Worm (Caenorhabditis elegans): Measurements from ENCODE around the gene R09D1.14.
"Not testable (repeated sequence)": the region's sequence is repeated elsewhere in the genome, so short reads cannot be mapped to it uniquely, and the experiment has no call there.

Gene R09D1.14

ce11 chrII:9459462-9459861 lies at the start of gene R09D1.14:
Gene R09D1.14, minus strand, starts transcription at chrII:9459562.
- not testable (repeated sequence) for TF ChIP-seq him-1, dao-5, W03F9.2 (tag; optimal IDR thresholded peaks at IDR 0.05)

DNA sequence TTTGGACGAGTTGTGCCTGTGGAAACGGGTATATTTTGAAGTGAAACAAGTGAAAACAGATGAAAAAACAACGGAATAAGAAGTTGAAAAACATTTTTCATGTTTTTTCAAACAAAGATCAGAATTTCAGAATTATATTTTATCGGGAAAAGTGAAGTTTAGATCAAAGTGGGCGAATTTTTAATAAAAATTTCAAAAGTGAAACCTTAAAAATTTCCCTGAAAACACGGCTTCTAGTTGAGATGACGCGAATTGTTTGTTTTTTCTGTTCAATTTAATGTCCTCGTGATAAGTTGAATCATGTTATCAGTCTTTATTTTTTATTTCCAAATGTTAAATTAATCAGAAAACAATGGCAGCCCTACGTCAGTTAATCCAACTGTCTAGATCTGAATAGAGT lies 47.8 kb upstream of the R09D1.14 start, which contains the start of gene gcy-3:
Gene gcy-3 (minus strand): TSS at position 101 of the 400 bp plus-strand sequence.
- TF ChIP-seq dao-5 (tag; optimal IDR thresholded peaks at IDR 0.05) (no peak), W03F9.2 (tag; optimal IDR thresholded peaks at IDR 0.05) (no peak), him-1 (tag; optimal IDR thresholded peaks at IDR 0.05) (no peak)

DNA sequence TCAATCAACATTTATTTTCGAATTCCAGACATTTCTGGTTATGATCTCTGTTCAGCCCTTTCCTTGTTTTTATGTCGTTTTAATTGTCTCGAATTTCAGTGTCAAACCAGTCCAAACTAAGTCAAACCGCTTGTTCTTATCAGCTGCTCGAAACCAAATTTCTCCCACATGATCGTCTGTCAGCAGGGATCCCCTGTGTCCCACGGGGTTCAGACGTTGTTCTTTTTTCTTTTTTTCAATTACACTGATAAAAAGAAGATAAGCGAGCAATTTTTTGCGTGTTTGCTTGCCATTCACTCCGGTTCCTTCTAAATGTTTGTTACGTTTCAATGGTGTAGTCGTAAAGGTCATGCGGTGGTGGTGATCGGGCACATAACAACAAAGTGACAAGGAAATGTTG lies 42.6 kb upstream of the R09D1.14 start:
- TF ChIP-seq him-1 (tag; optimal IDR thresholded peaks at IDR 0.05) (no peak), dao-5 (tag; optimal IDR thresholded peaks at IDR 0.05) (no peak), W03F9.2 (tag; optimal IDR thresholded peaks at IDR 0.05) (no peak)

- TF ChIP-seq dao-5 (tag; optimal IDR thresholded peaks at IDR 0.05) = no peak
- no peak for TF ChIP-seq W03F9.2 (tag; optimal IDR thresholded peaks at IDR 0.05)
- no peak for TF ChIP-seq him-1 (tag; optimal IDR thresholded peaks at IDR 0.05)
Observed at ce11 chrII:9500926-9501325, 41.6 kb upstream of the R09D1.14 start.

DNA sequence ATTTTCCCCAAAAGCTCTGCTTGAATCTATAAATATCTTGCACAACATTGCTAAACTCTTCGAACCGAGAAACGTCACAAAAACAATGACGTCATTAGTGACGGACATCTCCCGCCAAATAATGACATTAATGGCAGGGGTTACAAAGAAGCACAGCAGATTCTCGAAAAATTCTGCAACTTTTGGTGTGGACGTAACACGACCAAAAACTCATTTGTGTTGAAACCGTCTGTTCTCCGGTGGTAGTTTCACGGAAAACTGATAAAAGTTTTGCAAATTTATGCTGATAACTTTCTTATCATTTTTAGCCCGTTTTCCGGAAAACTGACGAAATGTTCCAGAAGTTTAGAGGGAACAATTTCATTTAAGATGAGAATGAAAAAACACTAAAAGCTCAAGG lies 39.2 kb upstream of the R09D1.14 start:
- TF ChIP-seq him-1 (tag; optimal IDR thresholded peaks at IDR 0.05) (no peak), dao-5 (tag; optimal IDR thresholded peaks at IDR 0.05) (no peak), W03F9.2 (tag; optimal IDR thresholded peaks at IDR 0.05) (no peak)

DNA sequence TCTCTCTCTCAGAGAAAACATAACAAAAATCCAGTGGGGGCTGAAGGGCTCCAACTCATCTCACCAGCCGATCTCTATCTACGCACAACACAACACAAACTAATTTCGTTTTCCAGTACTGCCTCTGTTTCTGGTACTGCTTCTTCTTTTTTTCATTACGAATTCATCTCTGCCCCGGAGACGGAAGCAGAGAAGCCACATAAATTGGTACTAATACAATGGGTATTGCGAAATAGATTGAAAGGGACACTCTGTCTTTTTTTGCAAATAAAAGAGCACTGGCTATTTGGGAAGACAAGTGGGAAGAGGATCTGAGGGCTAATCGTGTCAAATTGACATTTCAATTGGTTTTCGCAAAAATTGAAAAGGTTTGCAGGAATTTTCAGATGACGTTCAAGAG lies 37.9 kb upstream of the R09D1.14 start:
- no peak for TF ChIP-seq him-1 (tag; optimal IDR thresholded peaks at IDR 0.05)
- no peak for TF ChIP-seq dao-5 (tag; optimal IDR thresholded peaks at IDR 0.05)
- no peak for TF ChIP-seq W03F9.2 (tag; optimal IDR thresholded peaks at IDR 0.05)

DNA sequence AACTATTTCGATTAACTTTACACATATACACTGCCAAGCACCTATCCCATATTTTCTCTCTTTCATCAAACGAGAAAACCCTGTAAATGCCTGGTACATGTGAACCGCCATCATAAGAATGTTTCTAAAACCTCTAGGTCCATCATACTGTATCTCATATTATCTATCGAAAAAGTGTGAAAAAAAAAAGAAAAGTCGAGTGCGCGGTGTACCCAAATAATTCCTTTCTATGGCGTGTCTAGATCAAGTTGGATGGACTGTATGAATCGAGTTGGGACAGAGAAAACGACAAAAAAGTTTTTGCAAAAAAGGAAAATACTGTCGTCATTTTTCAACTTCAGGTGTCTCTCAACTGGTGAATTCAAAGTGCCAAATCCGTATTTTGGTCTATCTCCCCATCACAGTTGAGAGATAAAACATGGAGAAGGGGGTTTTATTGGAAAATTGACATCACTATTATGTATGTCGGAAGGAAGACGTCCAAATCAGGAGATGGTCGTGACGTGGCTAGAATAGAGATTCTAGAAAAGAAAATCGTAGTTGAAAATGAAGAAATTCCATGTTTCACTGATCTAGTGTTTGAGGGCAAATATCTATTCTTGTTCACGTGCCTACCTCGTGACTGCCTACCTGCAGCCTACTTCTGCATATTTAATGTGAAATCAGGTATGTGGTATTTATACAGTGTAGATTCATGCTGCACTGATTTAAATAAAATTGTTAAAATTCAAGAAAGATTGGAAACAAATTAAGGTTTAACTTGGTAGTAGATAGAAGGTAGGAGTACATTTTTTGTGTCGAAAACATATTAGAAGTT lies 34.1 kb upstream of the R09D1.14 start:
- TF ChIP-seq him-1 (tag; optimal IDR thresholded peaks at IDR 0.05) (no peak), dao-5 (tag; optimal IDR thresholded peaks at IDR 0.05) (no peak), W03F9.2 (tag; optimal IDR thresholded peaks at IDR 0.05) (no peak)

- no peak for TF ChIP-seq dao-5 (tag; optimal IDR thresholded peaks at IDR 0.05)
- no peak for TF ChIP-seq him-1 (tag; optimal IDR thresholded peaks at IDR 0.05)
- no peak for TF ChIP-seq W03F9.2 (tag; optimal IDR thresholded peaks at IDR 0.05)
Observed at ce11 chrII:9491045-9491444, 31.7 kb upstream of the R09D1.14 start.

DNA sequence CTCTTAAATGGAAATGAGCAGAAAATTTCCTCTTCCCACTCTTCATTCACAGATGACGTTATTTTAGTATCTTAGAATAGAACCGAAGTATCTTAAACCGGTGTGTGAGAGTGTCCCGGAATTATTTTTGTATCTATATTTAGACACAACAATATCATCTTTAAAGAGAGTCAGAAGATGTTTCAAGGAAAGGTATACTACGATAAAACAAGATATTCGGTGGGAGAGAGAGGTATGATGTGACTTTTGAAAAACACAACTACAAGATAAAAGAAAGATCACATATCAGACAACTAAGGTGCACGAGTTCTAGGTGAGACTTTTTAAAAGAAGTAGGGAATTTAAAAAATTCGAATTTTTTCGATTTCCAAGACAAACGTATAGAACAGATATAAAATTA lies 31.2 kb upstream of the R09D1.14 start:
- TF ChIP-seq him-1 (tag; optimal IDR thresholded peaks at IDR 0.05) = no peak
- no peak for TF ChIP-seq W03F9.2 (tag; optimal IDR thresholded peaks at IDR 0.05)

ce11 chrII:9489922-9490321 lies 30.6 kb upstream of the R09D1.14 start:
- TF ChIP-seq him-1 (tag; optimal IDR thresholded peaks at IDR 0.05) (no peak), dao-5 (tag; optimal IDR thresholded peaks at IDR 0.05) (no peak), W03F9.2 (tag; optimal IDR thresholded peaks at IDR 0.05) (no peak)

- TF ChIP-seq dao-5 (tag; optimal IDR thresholded peaks at IDR 0.05) (no peak), W03F9.2 (tag; optimal IDR thresholded peaks at IDR 0.05) (peak; percentile 31), him-1 (tag; optimal IDR thresholded peaks at IDR 0.05) (no peak)
Observed at ce11 chrII:9487337-9487950, 28.1 kb upstream of the R09D1.14 start, which contains the start of gene T19H5.4. Gene T19H5.4, minus strand, starts transcription at chrII:9487387.

- TF ChIP-seq dao-5 (tag; optimal IDR thresholded peaks at IDR 0.05) (no peak), him-1 (tag; optimal IDR thresholded peaks at IDR 0.05) (no peak), W03F9.2 (tag; optimal IDR thresholded peaks at IDR 0.05) (no peak)
Observed at ce11 chrII:9485081-9485730, 25.8 kb upstream of the R09D1.14 start.

DNA sequence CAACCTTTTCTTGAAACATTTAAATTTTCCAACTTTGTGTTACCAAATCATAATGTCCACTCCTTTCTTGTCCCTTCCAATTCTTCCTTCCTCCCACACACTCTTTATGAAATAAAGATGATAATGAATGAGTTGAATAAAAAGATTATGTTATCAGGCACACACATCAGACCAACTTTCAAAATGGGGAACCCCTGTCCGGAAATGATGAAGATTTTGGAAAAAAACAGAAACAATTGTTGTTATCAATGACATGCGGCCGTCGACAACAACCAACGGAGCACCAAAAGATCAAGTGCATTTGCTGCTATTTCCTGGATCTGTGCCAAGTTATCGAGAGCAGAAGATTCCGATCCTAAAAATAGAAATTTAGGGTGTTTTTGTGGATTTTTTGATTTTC lies 24.0 kb upstream of the R09D1.14 start:
- TF ChIP-seq W03F9.2 (tag; optimal IDR thresholded peaks at IDR 0.05) (no peak), dao-5 (tag; optimal IDR thresholded peaks at IDR 0.05) (no peak), him-1 (tag; optimal IDR thresholded peaks at IDR 0.05) (no peak)

ce11 chrII:9482529-9482928 lies 23.2 kb upstream of the R09D1.14 start:
- TF ChIP-seq dao-5 (tag; optimal IDR thresholded peaks at IDR 0.05) (no peak), W03F9.2 (tag; optimal IDR thresholded peaks at IDR 0.05) (no peak), him-1 (tag; optimal IDR thresholded peaks at IDR 0.05) (no peak)

All from whole organism, L4/young adult.